Fruit fly (Drosophila melanogaster) whole organism, embryonic: Measurements from ENCODE around the gene Gr64a.
A peak's percentile ranks its signal among the peaks of the same experiment; 100 is the strongest.

Experiments
- ATbp ChIP-seq: fragments of 200-800 bp; sonication (Bioruptor generic); optimal IDR thresholded peaks from 2 replicates; lab custom pipeline; 2017; ENCODE audit warnings: missing biosample characterization, mild to moderate bottlenecking, missing genetic modification characterization, missing genetic modification reagents
- Ada2b ChIP-seq: fragments of 200-800 bp; sonication (Bioruptor generic); IDR thresholded peaks from 2 replicates; pipeline ENCODE4 v1.3.6; 2022; ENCODE audit warnings: missing biosample characterization, missing genetic modification characterization
- Bdp1 ChIP-seq: fragments of 200-800 bp; sonication (Bioruptor generic); optimal IDR thresholded peaks from 3 replicates; lab custom pipeline; 2016; ENCODE audit warnings: missing biosample characterization, missing genetic modification characterization
- CG10321 ChIP-seq: fragments of 200-800 bp; sonication (Bioruptor generic); IDR thresholded peaks from 2 replicates; pipeline ENCODE4 v1.3.6; 2022; ENCODE audit warnings: missing biosample characterization, missing genetic modification characterization
- CG10366 ChIP-seq: fragments of 200-800 bp; sonication (Bioruptor generic); IDR thresholded peaks from 2 replicates; pipeline ENCODE4 v1.3.6; 2022; ENCODE audit warnings: missing biosample characterization, missing genetic modification characterization
- CG10543 ChIP-seq: fragments of 200-800 bp; sonication (Bioruptor generic); optimal IDR thresholded peaks from 3 replicates; lab custom pipeline; 2017; ENCODE audit warnings: missing biosample characterization, mild to moderate bottlenecking, missing genetic modification characterization, moderate library complexity
- CG10654 ChIP-seq: fragments of 200-800 bp; sonication (Bioruptor generic); optimal IDR thresholded peaks from 2 replicates; lab custom pipeline; 2016; ENCODE audit warnings: missing biosample characterization, missing genetic modification characterization
- CG11456 ChIP-seq: fragments of 200-800 bp; sonication (Bioruptor generic); IDR thresholded peaks from 3 replicates; pipeline ENCODE4 v1.3.6; 2022; ENCODE audit warnings: missing biosample characterization, missing genetic modification characterization
- CG11504 ChIP-seq: fragments of 200-800 bp; sonication (Bioruptor generic); optimal IDR thresholded peaks from 3 replicates; lab custom pipeline; 2019; ENCODE audit warnings: missing biosample characterization, mild to moderate bottlenecking, missing genetic modification characterization, moderate library complexity
- CG12104 ChIP-seq: fragments of 200-800 bp; sonication (Bioruptor generic); optimal IDR thresholded peaks from 3 replicates; lab custom pipeline; 2016; ENCODE audit warnings: missing biosample characterization, missing genetic modification characterization
- CG13287 ChIP-seq: fragments of 200-800 bp; sonication (Bioruptor generic); IDR thresholded peaks from 2 replicates; pipeline ENCODE4 v1.3.6; 2022; ENCODE audit warnings: missing biosample characterization, missing genetic modification characterization; ENCODE audit not compliant: partially characterized antibody
- CG13624 ChIP-seq: fragments of 200-800 bp; sonication (Bioruptor generic); optimal IDR thresholded peaks from 2 replicates; lab custom pipeline; 2016; ENCODE audit warnings: missing biosample characterization, missing genetic modification characterization
- CG13775 ChIP-seq: fragments of 200-800 bp; sonication (Bioruptor generic); optimal IDR thresholded peaks from 3 replicates; lab custom pipeline; 2017; ENCODE audit warnings: missing biosample characterization, mild to moderate bottlenecking, missing genetic modification characterization
- CG13894 ChIP-seq: fragments of 200-800 bp; sonication (Bioruptor generic); optimal IDR thresholded peaks from 3 replicates; lab custom pipeline; 2018; ENCODE audit warnings: missing biosample characterization, mild to moderate bottlenecking, missing genetic modification characterization, moderate library complexity
- CG15011 ChIP-seq: fragments of 200-800 bp; sonication (Bioruptor generic); optimal IDR thresholded peaks from 3 replicates; lab custom pipeline; 2018; ENCODE audit warnings: missing biosample characterization, mild to moderate bottlenecking, missing genetic modification characterization
- CG16815 ChIP-seq: fragments of 200-800 bp; sonication (Bioruptor generic); optimal IDR thresholded peaks from 3 replicates; lab custom pipeline; 2017; ENCODE audit warnings: missing biosample characterization, mild to moderate bottlenecking, missing genetic modification characterization
- CG17361 ChIP-seq: fragments of 200-800 bp; sonication (Bioruptor generic); IDR thresholded peaks from 3 replicates; pipeline ENCODE4 v1.3.6; 2022; ENCODE audit warnings: missing biosample characterization, missing genetic modification characterization
- CG17568 ChIP-seq: fragments of 200-800 bp; sonication (Bioruptor generic); optimal IDR thresholded peaks from 2 replicates; lab custom pipeline; 2018; ENCODE audit warnings: missing biosample characterization, mild to moderate bottlenecking, missing genetic modification characterization, moderate library complexity
- CG17802 ChIP-seq: fragments of 200-800 bp; sonication (Bioruptor generic); optimal IDR thresholded peaks from 2 replicates; lab custom pipeline; 2018; ENCODE audit warnings: missing biosample characterization, mild to moderate bottlenecking, missing genetic modification characterization, moderate library complexity
- CG30020 ChIP-seq: fragments of 200-800 bp; optimal IDR thresholded peaks from 2 replicates; lab custom pipeline; 2019; ENCODE audit warnings: missing biosample characterization, mild to moderate bottlenecking, missing genetic modification characterization, moderate library complexity
- CG31441 ChIP-seq: fragments of 200-800 bp; sonication (Bioruptor generic); IDR thresholded peaks from 2 replicates; pipeline ENCODE4 v1.3.6; 2022; ENCODE audit warnings: missing biosample characterization, missing genetic modification characterization
- CG6175 ChIP-seq: fragments of 200-800 bp; sonication (Bioruptor generic); IDR thresholded peaks from 3 replicates; pipeline ENCODE4 v1.3.6; 2022; ENCODE audit warnings: missing biosample characterization, missing genetic modification characterization
- CG6813 ChIP-seq: fragments of 200-800 bp; sonication (Bioruptor generic); optimal IDR thresholded peaks from 2 replicates; lab custom pipeline; 2017; ENCODE audit warnings: missing biosample characterization, missing genetic modification characterization, mild to moderate bottlenecking, moderate library complexity, missing genetic modification reagents
- CG7372 ChIP-seq: fragments of 200-800 bp; sonication (Bioruptor generic); IDR thresholded peaks from 2 replicates; pipeline ENCODE4 v1.3.6; 2022; ENCODE audit warnings: missing biosample characterization, missing genetic modification characterization
- CG7928 ChIP-seq: fragments of 200-800 bp; sonication (Bioruptor generic); optimal IDR thresholded peaks from 2 replicates; lab custom pipeline; 2017; ENCODE audit warnings: missing biosample characterization, mild to moderate bottlenecking, missing genetic modification characterization
- CG9797 ChIP-seq: fragments of 200-800 bp; sonication (Bioruptor generic); optimal IDR thresholded peaks from 3 replicates; lab custom pipeline; 2018; ENCODE audit warnings: missing biosample characterization, mild to moderate bottlenecking, missing genetic modification characterization
- Camta ChIP-seq: fragments of 200-800 bp; sonication (Bioruptor generic); optimal IDR thresholded peaks from 2 replicates; lab custom pipeline; 2016; ENCODE audit warnings: missing biosample characterization, missing genetic modification characterization
- Dad ChIP-seq: fragments of 200-800 bp; sonication (Bioruptor generic); optimal IDR thresholded peaks from 3 replicates; lab custom pipeline; 2016; ENCODE audit warnings: missing biosample characterization, missing genetic modification characterization
- Doc3 ChIP-seq: fragments of 200-800 bp; sonication (Bioruptor generic); IDR thresholded peaks from 3 replicates; pipeline ENCODE4 v1.3.6; 2022; ENCODE audit warnings: missing biosample characterization, missing genetic modification characterization; ENCODE audit not compliant: partially characterized antibody
- Fer3 ChIP-seq: fragments of 200-800 bp; sonication (Bioruptor generic); optimal IDR thresholded peaks from 2 replicates; lab custom pipeline; 2018; ENCODE audit warnings: missing biosample characterization, mild to moderate bottlenecking, missing genetic modification characterization, moderate library complexity
- HHEX ChIP-seq: fragments of 200-800 bp; sonication (Bioruptor generic); optimal IDR thresholded peaks from 3 replicates; lab custom pipeline; 2017; ENCODE audit warnings: missing biosample characterization, mild to moderate bottlenecking, missing genetic modification characterization, missing genetic modification reagents
- Lpt ChIP-seq: fragments of >200 bp; optimal IDR thresholded peaks from 2 replicates; lab custom pipeline; 2018; ENCODE audit warnings: missing biosample characterization, missing genetic modification characterization
- Med ChIP-seq: fragments of 200-800 bp; sonication (Bioruptor generic); peaks from one replicate; lab custom pipeline; 2016; ENCODE audit warnings: missing biosample characterization, missing genetic modification characterization, mild to moderate bottlenecking, inconsistent platforms, moderate library complexity
- Oli ChIP-seq: fragments of 200-800 bp; sonication (Bioruptor generic); optimal IDR thresholded peaks from 2 replicates; lab custom pipeline; 2018; ENCODE audit warnings: missing biosample characterization, mild to moderate bottlenecking, missing genetic modification characterization, moderate library complexity
- Rx ChIP-seq: fragments of 200-800 bp; sonication (Bioruptor generic); IDR thresholded peaks from 2 replicates; pipeline ENCODE4 v1.3.6; 2022; ENCODE audit warnings: missing biosample characterization, missing genetic modification characterization
- Side ChIP-seq: fragments of 200-800 bp; sonication (Bioruptor generic); optimal IDR thresholded peaks from 2 replicates; lab custom pipeline; 2016; ENCODE audit warnings: missing biosample characterization, missing genetic modification characterization
- Trl ChIP-seq, 3 experiments: fragments of >200 bp in 2 of 3; fragments of 200-800 bp in 1 of 3; sonication (Bioruptor generic) in 1 of 3; optimal IDR thresholded peaks; 2 replicates in 1 of 3; 3 replicates in 2 of 3; lab custom pipeline; 2016 to 2017; ENCODE audit warnings: missing biosample characterization in 1 of 3, missing genetic modification characterization in 1 of 3
- Xbp1 ChIP-seq: fragments of 200-800 bp; sonication (Bioruptor generic); optimal IDR thresholded peaks from 3 replicates; lab custom pipeline; 2016; ENCODE audit warnings: missing biosample characterization, mild to moderate bottlenecking, missing genetic modification characterization
- chif ChIP-seq, 2 experiments: fragments of 200-800 bp; sonication (Bioruptor generic); optimal IDR thresholded peaks; 3 replicates each; lab custom pipeline; 2016; ENCODE audit warnings: missing biosample characterization in 2 of 2, missing genetic modification characterization in 2 of 2
- corto ChIP-seq: fragments of 200-800 bp; sonication (Bioruptor generic); optimal IDR thresholded peaks from 2 replicates; lab custom pipeline; 2016; ENCODE audit warnings: missing biosample characterization, mild to moderate bottlenecking, missing genetic modification characterization, moderate library complexity
- crc ChIP-seq: fragments of 200-800 bp; sonication (Bioruptor generic); optimal IDR thresholded peaks from 2 replicates; lab custom pipeline; 2016; ENCODE audit warnings: missing biosample characterization, missing genetic modification characterization
- dysf ChIP-seq: fragments of 200-800 bp; sonication (Bioruptor generic); IDR thresholded peaks from 3 replicates; pipeline ENCODE4 v1.3.6; 2022; ENCODE audit warnings: missing biosample characterization, missing genetic modification characterization
- inv ChIP-seq: fragments of 200-800 bp; sonication (Bioruptor generic); IDR thresholded peaks from 2 replicates; pipeline ENCODE4 v1.3.6; 2022; ENCODE audit warnings: missing biosample characterization, missing genetic modification characterization; ENCODE audit not compliant: partially characterized antibody
- kni ChIP-seq: fragments of 200-800 bp; sonication (Bioruptor generic); optimal IDR thresholded peaks from 3 replicates; lab custom pipeline; 2017; ENCODE audit warnings: mild to moderate bottlenecking, missing biosample characterization, missing genetic modification reagents, missing genetic modification characterization
- lmd ChIP-seq: fragments of 200-800 bp; sonication (Bioruptor generic); IDR thresholded peaks from 2 replicates; pipeline ENCODE4 v1.3.6; 2022; ENCODE audit warnings: missing biosample characterization, missing genetic modification characterization
- row ChIP-seq: fragments of 200-800 bp; sonication (Bioruptor generic); IDR thresholded peaks from 3 replicates; pipeline ENCODE4 v1.3.6; 2022; ENCODE audit warnings: missing biosample characterization, missing genetic modification characterization
- sens ChIP-seq: fragments of 200-800 bp; sonication (Bioruptor generic); peaks from one replicate; lab custom pipeline; 2016; ENCODE audit warnings: missing biosample characterization, missing genetic modification characterization
- stwl ChIP-seq: fragments of 200-800 bp; sonication (Bioruptor generic); optimal IDR thresholded peaks from 3 replicates; lab custom pipeline; 2018; ENCODE audit warnings: missing biosample characterization, mild to moderate bottlenecking, missing genetic modification characterization, moderate library complexity
- trh ChIP-seq: fragments of 200-800 bp; sonication (Bioruptor generic); optimal IDR thresholded peaks from 2 replicates; lab custom pipeline; 2016; ENCODE audit warnings: missing biosample characterization, missing genetic modification characterization
- usp ChIP-seq: fragments of >200 bp; optimal IDR thresholded peaks from 2 replicates; lab custom pipeline; 2017; ENCODE audit warnings: missing biosample characterization, missing genetic modification characterization

Gr64a gene

DNA sequence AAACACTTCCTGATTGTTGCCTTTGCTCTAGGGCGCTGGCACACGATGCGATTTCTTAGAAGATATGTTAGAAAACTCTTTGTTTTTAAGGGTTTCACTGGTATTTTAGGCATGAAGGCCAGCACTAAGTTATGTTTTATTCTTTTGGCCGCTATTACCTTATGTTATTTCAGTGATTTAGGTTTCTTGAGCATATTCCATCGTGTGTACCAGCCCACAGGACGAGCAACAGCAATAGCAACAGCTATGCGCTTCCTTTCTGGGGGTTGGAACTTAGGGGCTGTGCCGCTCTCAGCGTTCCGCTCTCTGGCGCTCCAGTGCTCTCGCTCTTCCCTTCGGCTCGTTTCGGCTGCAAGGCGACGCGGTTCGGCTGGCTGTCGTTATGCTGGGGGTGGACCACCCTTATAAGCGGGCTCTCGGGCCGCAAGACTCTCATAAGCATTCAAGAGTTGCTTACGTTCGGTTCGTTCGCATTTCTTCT lies 43.1 kb upstream of the Gr64a start, which contains the start of gene scrt (continued):
- TF ChIP-seq Lpt (GFP tag; lab: Kevin White, UChicago) (no peak), kni (GFP tag; lab: Kevin White, UChicago) (peak; percentile 41), Dad (GFP tag; lab: Kevin White, UChicago) (peak; percentile 39), stwl (tag; lab: Kevin White, UChicago) (no peak), ATbp (GFP tag; lab: Kevin White, UChicago) (no peak), CG17361 (GFP tag; lab: Robert Waterston, UW) (0 out of 3 replicates have a peak, but pooled peaks have one; percentile 44), crc (no peak), CG16815 (GFP tag; lab: Kevin White, UChicago) (peak; percentile 36), CG10366 (GFP tag; lab: Robert Waterston, UW) (peak; percentile 9; the same call in 1 of the 2 replicates), CG15011 (GFP tag; lab: Kevin White, UChicago) (no peak), Bdp1 (GFP tag; lab: Kevin White, UChicago) (peak; percentile 21), trh (GFP tag; lab: Kevin White, UChicago) (no peak), CG30020 (tag; lab: Kevin White, UChicago) (peak; percentile 82), CG11456 (GFP tag; lab: Robert Waterston, UW) (no peak), usp (GFP tag; lab: Kevin White, UChicago) (no peak), Trl (optimal IDR thresholded peaks at IDR 0.05; lab: Kevin White, UChicago) (peak; percentile 63 to 85), Trl (GFP tag; optimal IDR thresholded peaks at IDR 0.05; lab: Kevin White, UChicago) (peak; percentile 41), Rx (GFP tag; lab: Robert Waterston, UW) (peak; percentile 51), corto (GFP tag; lab: Kevin White, UChicago) (no peak), CG12104 (no peak), CG6175 (GFP tag; lab: Robert Waterston, UW) (no peak), CG11504 (tag; lab: Kevin White, UChicago) (peak; percentile 61), CG17802 (tag; lab: Kevin White, UChicago) (peak; percentile 7), Med (GFP tag; lab: Kevin White, UChicago) (peak; percentile 62), lmd (peak; percentile 37; the same call in 1 of the 2 replicates), Ada2b (GFP tag; lab: Robert Waterston, UW) (peak; percentile 51), CG7928 (GFP tag; lab: Kevin White, UChicago) (no peak), CG9797 (GFP tag; lab: Kevin White, UChicago) (no peak), CG13624 (GFP tag; lab: Kevin White, UChicago) (no peak), CG6813 (GFP tag; lab: Kevin White, UChicago) (no peak), Side (GFP tag; lab: Kevin White, UChicago) (peak; percentile 21), chif (GFP tag; optimal IDR thresholded peaks at IDR 0.05; lab: Kevin White, UChicago) (peak; percentile 44 to 53), HHEX (GFP tag; lab: Kevin White, UChicago) (no peak), CG10654 (GFP tag; lab: Kevin White, UChicago) (no peak), CG13775 (GFP tag; lab: Kevin White, UChicago) (peak; percentile 86), Oli (tag; lab: Kevin White, UChicago) (peak; percentile 12), row (GFP tag; lab: Robert Waterston, UW) (peak; percentile 84), CG10543 (GFP tag; lab: Kevin White, UChicago) (peak; percentile 38), CG31441 (0 out of 2 replicates have a peak, but pooled peaks have one; percentile 37), Xbp1 (peak; percentile 38), CG13287 (GFP tag; lab: Robert Waterston, UW) (peak; percentile 66), CG10321 (GFP tag; lab: Robert Waterston, UW) (no peak), CG7372 (no peak), CG13894 (tag; lab: Kevin White, UChicago) (no peak), Doc3 (no peak), dysf (peak; percentile 71), Camta (GFP tag; lab: Kevin White, UChicago) (peak; percentile 11), sens (GFP tag; lab: Kevin White, UChicago) (peak; percentile 90), CG17568 (GFP tag; lab: Kevin White, UChicago) (no peak), inv (GFP tag; lab: Robert Waterston, UW) (peak; percentile 42), Fer3 (no peak)
